Fruit fly (Drosophila melanogaster) whole organism, embryonic: ENCODE measurements around the gene Idi.

Experiments used
- Adf1 ChIP-seq: fragments of 200-800 bp; sonication (Bioruptor generic); IDR thresholded peaks from 2 replicates; pipeline ENCODE4 v1.3.6; 2022; ENCODE audit warnings: missing biosample characterization, missing genetic modification characterization
- B-H1 ChIP-seq: fragments of 200-800 bp; sonication (Bioruptor generic); IDR thresholded peaks from 3 replicates; pipeline ENCODE4 v1.3.6; 2022; ENCODE audit warnings: missing biosample characterization, missing genetic modification characterization
- CG10366 ChIP-seq: fragments of 200-800 bp; sonication (Bioruptor generic); IDR thresholded peaks from 2 replicates; pipeline ENCODE4 v1.3.6; 2022; ENCODE audit warnings: missing biosample characterization, missing genetic modification characterization
- CG10565 ChIP-seq: fragments of 200-800 bp; sonication (Bioruptor generic); optimal IDR thresholded peaks from 3 replicates; lab custom pipeline; 2016; ENCODE audit warnings: missing biosample characterization, mild to moderate bottlenecking, missing genetic modification characterization
- CG11398 ChIP-seq: fragments of 200-800 bp; sonication (Bioruptor generic); optimal IDR thresholded peaks from 2 replicates; lab custom pipeline; 2016; ENCODE audit warnings: missing biosample characterization, missing genetic modification characterization
- CG12299 ChIP-seq: fragments of 200-800 bp; sonication (Bioruptor generic); optimal IDR thresholded peaks from 2 replicates; lab custom pipeline; 2018; ENCODE audit warnings: missing biosample characterization, mild to moderate bottlenecking, missing genetic modification characterization
- CG12744 ChIP-seq: fragments of 200-800 bp; sonication (Bioruptor generic); optimal IDR thresholded peaks from 2 replicates; lab custom pipeline; 2016; ENCODE audit warnings: missing biosample characterization, missing genetic modification characterization
- CG13424 ChIP-seq: fragments of 200-800 bp; sonication (Bioruptor generic); optimal IDR thresholded peaks from 2 replicates; lab custom pipeline; 2019; ENCODE audit warnings: missing biosample characterization, mild to moderate bottlenecking, missing genetic modification characterization, moderate library complexity
- CG14014 ChIP-seq: fragments of 200-800 bp; sonication (Bioruptor generic); IDR thresholded peaks from 2 replicates; pipeline ENCODE4 v1.3.6; 2022; ENCODE audit warnings: missing biosample characterization, missing genetic modification characterization
- CG15073 ChIP-seq: fragments of 200-800 bp; sonication (Bioruptor generic); optimal IDR thresholded peaks from 2 replicates; lab custom pipeline; 2016; ENCODE audit warnings: missing biosample characterization, missing genetic modification characterization
- CG16813 ChIP-seq: fragments of 200-800 bp; sonication (Bioruptor generic); IDR thresholded peaks from 3 replicates; pipeline ENCODE4 v1.3.6; 2022; ENCODE audit warnings: missing biosample characterization, missing genetic modification characterization; ENCODE audit not compliant: partially characterized antibody
- CG17328 ChIP-seq: fragments of 200-800 bp; sonication (Bioruptor generic); IDR thresholded peaks from 2 replicates; pipeline ENCODE4 v1.3.6; 2022; ENCODE audit warnings: missing biosample characterization, missing genetic modification characterization
- CG18476 ChIP-seq: fragments of 200-800 bp; sonication (Bioruptor generic); optimal IDR thresholded peaks from 2 replicates; lab custom pipeline; 2016; ENCODE audit warnings: missing biosample characterization, mild to moderate bottlenecking, missing genetic modification characterization
- CG18599 ChIP-seq: fragments of 200-800 bp; sonication (Bioruptor generic); optimal IDR thresholded peaks from 3 replicates; lab custom pipeline; 2017; ENCODE audit warnings: missing biosample characterization, missing genetic modification characterization, mild to moderate bottlenecking, moderate library complexity, missing genetic modification reagents
- CG18764 ChIP-seq: fragments of 200-800 bp; sonication (Bioruptor generic); optimal IDR thresholded peaks from 3 replicates; lab custom pipeline; 2016; ENCODE audit warnings: missing biosample characterization, missing genetic modification characterization
- CG2202 ChIP-seq: fragments of 200-800 bp; sonication (Bioruptor generic); optimal IDR thresholded peaks from 2 replicates; lab custom pipeline; 2018; ENCODE audit warnings: missing biosample characterization, mild to moderate bottlenecking, missing genetic modification characterization
- CG31388 ChIP-seq: fragments of 200-800 bp; sonication (Bioruptor generic); optimal IDR thresholded peaks from 2 replicates; lab custom pipeline; 2016; ENCODE audit warnings: missing biosample characterization, missing genetic modification characterization
- CG31441 ChIP-seq: fragments of 200-800 bp; sonication (Bioruptor generic); IDR thresholded peaks from 2 replicates; pipeline ENCODE4 v1.3.6; 2022; ENCODE audit warnings: missing biosample characterization, missing genetic modification characterization
- CG3407 ChIP-seq: fragments of 200-800 bp; sonication (Bioruptor generic); optimal IDR thresholded peaks from 2 replicates; lab custom pipeline; 2018; ENCODE audit warnings: missing biosample characterization, mild to moderate bottlenecking, missing genetic modification characterization
- CG4328 ChIP-seq: fragments of 200-800 bp; sonication (Bioruptor generic); optimal IDR thresholded peaks from 3 replicates; lab custom pipeline; 2017; ENCODE audit warnings: missing biosample characterization, missing genetic modification reagents, missing genetic modification characterization
- CG6175 ChIP-seq: fragments of 200-800 bp; sonication (Bioruptor generic); IDR thresholded peaks from 3 replicates; pipeline ENCODE4 v1.3.6; 2022; ENCODE audit warnings: missing biosample characterization, missing genetic modification characterization
- CG6689 ChIP-seq: fragments of 200-800 bp; sonication (Bioruptor generic); IDR thresholded peaks from 2 replicates; pipeline ENCODE4 v1.3.6; 2022; ENCODE audit warnings: missing biosample characterization, missing genetic modification characterization
- CG8478 ChIP-seq: fragments of >200 bp; optimal IDR thresholded peaks from 2 replicates; lab custom pipeline; 2018
- D19A ChIP-seq: fragments of 200-800 bp; optimal IDR thresholded peaks from 3 replicates; lab custom pipeline; 2019; ENCODE audit warnings: missing biosample characterization, mild to moderate bottlenecking, missing genetic modification characterization, moderate library complexity
- Dad ChIP-seq: fragments of 200-800 bp; sonication (Bioruptor generic); optimal IDR thresholded peaks from 3 replicates; lab custom pipeline; 2016; ENCODE audit warnings: missing biosample characterization, missing genetic modification characterization
- Eip74EF ChIP-seq, 2 experiments: fragments of 200-800 bp in 1 of 2; fragments of >200 bp in 1 of 2; sonication (Bioruptor generic) in 1 of 2; optimal IDR thresholded peaks; 2 replicates each; lab custom pipeline; 2017 to 2019; ENCODE audit warnings: missing biosample characterization in 2 of 2, missing genetic modification characterization in 2 of 2, mild to moderate bottlenecking in 1 of 2, moderate library complexity in 1 of 2
- HmgD ChIP-seq: fragments of 200-800 bp; sonication (Bioruptor generic); optimal IDR thresholded peaks from 3 replicates; lab custom pipeline; 2016; ENCODE audit warnings: missing biosample characterization, missing genetic modification characterization
- Hr39 ChIP-seq: fragments of >200 bp; optimal IDR thresholded peaks from 2 replicates; lab custom pipeline; 2017
- Hr51 ChIP-seq, 2 experiments: fragments of 200-800 bp; sonication (Bioruptor generic); optimal IDR thresholded peaks; 2 replicates in 1 of 2; 3 replicates in 1 of 2; lab custom pipeline; 2016 to 2018; ENCODE audit warnings: missing biosample characterization in 2 of 2, missing genetic modification characterization in 2 of 2, mild to moderate bottlenecking in 1 of 2, moderate library complexity in 1 of 2
- Lim3 ChIP-seq: fragments of 200-800 bp; sonication (Bioruptor generic); IDR thresholded peaks from 2 replicates; pipeline ENCODE4 v1.3.6; 2022; ENCODE audit warnings: missing biosample characterization, missing genetic modification characterization
- Lpt ChIP-seq: fragments of >200 bp; optimal IDR thresholded peaks from 2 replicates; lab custom pipeline; 2018; ENCODE audit warnings: missing biosample characterization, missing genetic modification characterization
- Myb ChIP-seq: fragments of 200-800 bp; sonication (Bioruptor generic); optimal IDR thresholded peaks from 2 replicates; lab custom pipeline; 2016; ENCODE audit warnings: missing biosample characterization, missing genetic modification characterization
- Nf-YA ChIP-seq: fragments of 200-800 bp; sonication (Bioruptor generic); IDR thresholded peaks from 2 replicates; pipeline ENCODE4 v1.3.6; 2022; ENCODE audit warnings: missing biosample characterization, missing genetic modification characterization
- Nf-YC ChIP-seq: fragments of 200-800 bp; optimal IDR thresholded peaks from 3 replicates; lab custom pipeline; 2019; ENCODE audit warnings: missing biosample characterization, mild to moderate bottlenecking, missing genetic modification characterization, moderate library complexity
- Oli ChIP-seq: fragments of 200-800 bp; sonication (Bioruptor generic); optimal IDR thresholded peaks from 2 replicates; lab custom pipeline; 2018; ENCODE audit warnings: missing biosample characterization, mild to moderate bottlenecking, missing genetic modification characterization, moderate library complexity
- Ptx1 ChIP-seq: fragments of 200-800 bp; sonication (Bioruptor generic); IDR thresholded peaks from 2 replicates; pipeline ENCODE4 v1.3.6; 2022; ENCODE audit warnings: missing biosample characterization, missing genetic modification characterization
- Side ChIP-seq: fragments of 200-800 bp; sonication (Bioruptor generic); optimal IDR thresholded peaks from 2 replicates; lab custom pipeline; 2016; ENCODE audit warnings: missing biosample characterization, missing genetic modification characterization
- YL-1 ChIP-seq: fragments of 200-800 bp; sonication (Bioruptor generic); optimal IDR thresholded peaks from 3 replicates; lab custom pipeline; 2017; ENCODE audit warnings: missing biosample characterization, mild to moderate bottlenecking, missing genetic modification characterization
- al ChIP-seq: fragments of 200-800 bp; sonication (Bioruptor generic); IDR thresholded peaks from 2 replicates; pipeline ENCODE4 v1.3.6; 2022; ENCODE audit warnings: missing biosample characterization, missing genetic modification characterization
- ase ChIP-seq: fragments of 200-800 bp; sonication (Bioruptor generic); IDR thresholded peaks from 3 replicates; pipeline ENCODE4 v1.3.6; 2022; ENCODE audit warnings: missing biosample characterization, missing genetic modification characterization
- chm ChIP-seq: fragments of 200-800 bp; sonication (Bioruptor generic); IDR thresholded peaks from 2 replicates; pipeline ENCODE4 v1.3.6; 2022; ENCODE audit warnings: missing biosample characterization, missing genetic modification characterization
- grau ChIP-seq: fragments of 200-800 bp; optimal IDR thresholded peaks from 3 replicates; lab custom pipeline; 2019; ENCODE audit warnings: missing biosample characterization, mild to moderate bottlenecking, missing genetic modification characterization, moderate library complexity
- ken ChIP-seq: fragments of 200-800 bp; sonication (Bioruptor generic); IDR thresholded peaks from 3 replicates; pipeline ENCODE4 v1.3.6; 2022; ENCODE audit warnings: missing biosample characterization, missing genetic modification characterization
- nau ChIP-seq: fragments of 200-800 bp; sonication (Bioruptor generic); optimal IDR thresholded peaks from 3 replicates; lab custom pipeline; 2017; ENCODE audit warnings: missing biosample characterization, mild to moderate bottlenecking, missing genetic modification characterization, missing genetic modification reagents
- nom ChIP-seq: fragments of 200-800 bp; sonication (Bioruptor generic); optimal IDR thresholded peaks from 2 replicates; lab custom pipeline; 2017; ENCODE audit warnings: missing biosample characterization, missing genetic modification characterization, mild to moderate bottlenecking, moderate library complexity, missing genetic modification reagents
- org-1 ChIP-seq: fragments of 200-800 bp; sonication (Bioruptor generic); optimal IDR thresholded peaks from 2 replicates; lab custom pipeline; 2017; ENCODE audit warnings: missing biosample characterization, missing genetic modification characterization
- pnt ChIP-seq: fragments of 200-800 bp; sonication (Bioruptor generic); optimal IDR thresholded peaks from 3 replicates; lab custom pipeline; 2016; ENCODE audit warnings: missing biosample characterization, missing genetic modification characterization
- scrt ChIP-seq: fragments of 200-800 bp; sonication (Bioruptor generic); optimal IDR thresholded peaks from 2 replicates; lab custom pipeline; 2018; ENCODE audit warnings: missing biosample characterization, mild to moderate bottlenecking, missing genetic modification characterization, moderate library complexity
- sna ChIP-seq: fragments of 200-800 bp; sonication (Bioruptor generic); IDR thresholded peaks from 2 replicates; pipeline ENCODE4 v1.3.6; 2022; ENCODE audit warnings: missing biosample characterization, missing genetic modification characterization; ENCODE audit not compliant: partially characterized antibody
- tin ChIP-seq: fragments of 200-800 bp; sonication (Bioruptor generic); optimal IDR thresholded peaks from 3 replicates; lab custom pipeline; 2016; ENCODE audit warnings: missing biosample characterization, missing genetic modification characterization
- toy ChIP-seq: fragments of 200-800 bp; sonication (Bioruptor generic); IDR thresholded peaks from 2 replicates; pipeline ENCODE4 v1.3.6; 2022; ENCODE audit warnings: missing biosample characterization, missing genetic modification characterization
- twi ChIP-seq: fragments of 200-800 bp; optimal IDR thresholded peaks from 2 replicates; lab custom pipeline; 2019; ENCODE audit warnings: missing biosample characterization, mild to moderate bottlenecking, missing genetic modification characterization, moderate library complexity
- zen2 ChIP-seq: fragments of 200-800 bp; sonication (Bioruptor generic); IDR thresholded peaks from 3 replicates; pipeline ENCODE4 v1.3.6; 2022; ENCODE audit warnings: missing biosample characterization, missing genetic modification characterization; ENCODE audit not compliant: partially characterized antibody

Gene Idi

dm6 chr3R:21295004-21295403 lies 25.1 kb downstream of the Idi start (continued):
- TF ChIP-seq tin (GFP tag; lab: Kevin White, UChicago) (no peak), CG2202 (tag; lab: Kevin White, UChicago) (no peak), CG14014 (GFP tag; lab: Robert Waterston, UW) (no peak), Adf1 (no peak), Side (GFP tag; lab: Kevin White, UChicago) (no peak), CG8478 (lab: Kevin White, UChicago) (no peak), al (GFP tag; lab: Robert Waterston, UW) (no peak), Hr39 (lab: Kevin White, UChicago) (no peak), CG4328 (GFP tag; lab: Kevin White, UChicago) (no peak), D19A (tag; lab: Kevin White, UChicago) (no peak), grau (tag; lab: Kevin White, UChicago) (no peak), toy (no peak), chm (GFP tag; lab: Robert Waterston, UW) (no peak), scrt (GFP tag; lab: Kevin White, UChicago) (peak; percentile 50), pnt (GFP tag; lab: Kevin White, UChicago) (no peak), Myb (GFP tag; lab: Kevin White, UChicago) (no peak), CG11398 (GFP tag; lab: Kevin White, UChicago) (no peak), CG18476 (no peak), CG18599 (peak; percentile 14), Dad (GFP tag; lab: Kevin White, UChicago) (no peak), CG31441 (GFP tag; lab: Robert Waterston, UW) (no peak), Eip74EF (GFP tag; optimal IDR thresholded peaks at IDR 0.05; lab: Kevin White, UChicago) (no peak), sna (GFP tag; lab: Robert Waterston, UW) (no peak), CG13424 (tag; lab: Kevin White, UChicago) (no peak), Oli (tag; lab: Kevin White, UChicago) (no peak), CG15073 (GFP tag; lab: Kevin White, UChicago) (no peak), B-H1 (GFP tag; lab: Robert Waterston, UW) (no peak), CG6175 (GFP tag; lab: Robert Waterston, UW) (no peak), CG10565 (GFP tag; lab: Kevin White, UChicago) (no peak), zen2 (no peak; the same call in 2 of the 3 replicates), CG12744 (GFP tag; lab: Kevin White, UChicago) (no peak), CG6689 (no peak), CG31388 (no peak), nau (no peak), CG3407 (no peak), CG12299 (no peak), Nf-YA (GFP tag; lab: Robert Waterston, UW) (no peak), ase (GFP tag; lab: Robert Waterston, UW) (no peak), ken (GFP tag; lab: Robert Waterston, UW) (no peak), CG10366 (GFP tag; lab: Robert Waterston, UW) (no peak), HmgD (GFP tag; lab: Kevin White, UChicago) (no peak), Ptx1 (GFP tag; lab: Robert Waterston, UW) (no peak), org-1 (no peak), CG18764 (GFP tag; lab: Kevin White, UChicago) (no peak), YL-1 (GFP tag; lab: Kevin White, UChicago) (no peak), Hr51 (GFP tag; optimal IDR thresholded peaks at IDR 0.05; lab: Kevin White, UChicago) (no peak), twi (peak; percentile 26), Lim3 (GFP tag; lab: Robert Waterston, UW) (no peak), Nf-YC (tag; lab: Kevin White, UChicago) (no peak), CG17328 (GFP tag; lab: Robert Waterston, UW) (no peak), CG16813 (GFP tag; lab: Robert Waterston, UW) (no peak), Lpt (GFP tag; lab: Kevin White, UChicago) (no peak), nom (GFP tag; lab: Kevin White, UChicago) (no peak)
